Worm (Caenorhabditis elegans): ENCODE data around the gene F55C5.10.
A peak's percentile ranks its signal among the peaks of the same experiment; 100 is the strongest.

Gene F55C5.10

ce11 chrV:12269272-12269767 is 14.0 kb upstream of the F55C5.10 start, which contains the start of gene twk-24:
TSS of gene twk-24 (minus strand) at chrV:12269322.
- TF ChIP-seq dao-5 (tag; optimal IDR thresholded peaks at IDR 0.05) (no peak), W03F9.2 (tag; optimal IDR thresholded peaks at IDR 0.05) (no peak), him-1 (tag; optimal IDR thresholded peaks at IDR 0.05) (no peak)

DNA sequence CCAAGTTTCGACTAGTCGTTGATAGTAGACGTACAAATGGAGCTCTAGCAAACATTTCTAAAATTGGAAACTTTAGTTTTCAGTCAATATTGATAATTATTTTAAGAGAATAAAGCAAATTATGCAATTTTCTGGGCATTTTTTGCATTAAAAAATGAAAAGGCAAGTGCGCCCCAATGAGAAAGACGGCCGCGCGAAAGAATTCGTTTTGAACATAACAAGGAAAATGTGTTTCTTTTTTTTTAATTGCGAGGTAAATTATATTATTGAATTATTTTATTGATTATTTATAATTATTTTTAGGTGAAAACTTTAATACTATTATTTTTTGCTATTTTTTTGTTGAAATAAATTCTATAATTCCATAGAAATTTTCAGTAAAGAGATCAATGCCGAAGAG is 11.8 kb upstream of the F55C5.10 start, which contains the start of the genes tsfm-1 and capg-2:
Gene tsfm-1 (minus strand): TSS at position 57 of the 400 bp plus-strand sequence.
Gene capg-2 (plus strand): TSS at position 379 of the 400 bp plus-strand sequence.
- TF ChIP-seq him-1 (tag; optimal IDR thresholded peaks at IDR 0.05) (no peak), dao-5 (tag; optimal IDR thresholded peaks at IDR 0.05) (no peak), W03F9.2 (tag; optimal IDR thresholded peaks at IDR 0.05) (peak; percentile 19)

DNA sequence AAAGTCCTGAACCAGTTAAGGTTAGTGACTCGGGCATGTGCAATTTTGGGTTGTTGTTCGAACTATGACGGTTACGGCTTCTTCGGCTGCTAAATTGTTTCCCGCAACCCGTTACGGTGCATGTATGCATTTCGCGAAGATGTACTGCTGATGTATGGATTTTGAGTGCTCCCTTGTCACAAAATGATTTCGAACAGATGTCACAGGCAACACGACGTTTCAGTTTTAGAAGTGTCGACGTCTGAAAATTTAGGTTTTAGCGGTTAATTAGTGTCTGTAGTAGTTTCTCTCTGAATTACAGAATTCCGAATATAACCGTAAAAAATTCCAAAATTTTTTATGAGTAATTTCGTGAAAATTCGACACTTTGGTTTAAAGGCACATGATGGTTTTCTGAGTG is 7.6 kb upstream of the F55C5.10 start:
- TF ChIP-seq W03F9.2 (tag; optimal IDR thresholded peaks at IDR 0.05), result no peak
- TF ChIP-seq dao-5 (tag; optimal IDR thresholded peaks at IDR 0.05), result no peak
- no peak for TF ChIP-seq him-1 (tag; optimal IDR thresholded peaks at IDR 0.05)

- TF ChIP-seq dao-5 (tag; optimal IDR thresholded peaks at IDR 0.05) (no peak), him-1 (tag; optimal IDR thresholded peaks at IDR 0.05) (no peak), W03F9.2 (tag; optimal IDR thresholded peaks at IDR 0.05) (no peak)
Observed at ce11 chrV:12276946-12277345, 6.3 kb upstream of the F55C5.10 start, which contains the start of gene bnc-1. TSS of gene bnc-1 (minus strand) at chrV:12277046.

- TF ChIP-seq him-1 (tag; optimal IDR thresholded peaks at IDR 0.05) (no peak), W03F9.2 (tag; optimal IDR thresholded peaks at IDR 0.05) (no peak), dao-5 (tag; optimal IDR thresholded peaks at IDR 0.05) (no peak)
Observed at ce11 chrV:12281508-12281907, 1.8 kb upstream of the F55C5.10 start.

DNA sequence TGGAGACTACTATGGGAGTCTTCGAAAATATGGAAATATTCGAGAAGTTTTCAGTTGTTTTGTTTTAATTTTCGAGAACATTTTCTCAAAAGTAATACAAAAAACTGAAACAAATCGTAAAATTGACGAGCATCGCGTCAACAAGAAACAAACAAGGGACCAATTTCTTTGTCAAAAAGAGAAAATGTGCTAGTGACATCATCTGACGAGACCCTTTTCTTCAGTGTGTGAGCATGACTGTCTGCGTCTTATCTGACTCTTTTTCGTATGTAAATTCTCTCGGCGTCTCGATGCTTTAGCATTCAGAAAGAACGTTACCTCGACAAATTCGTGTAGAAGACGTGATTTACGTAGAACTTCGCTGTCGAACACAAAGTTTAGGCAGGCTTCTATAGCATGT is 4.4 kb downstream of the F55C5.10 start:
- TF ChIP-seq W03F9.2 (tag; optimal IDR thresholded peaks at IDR 0.05), result no peak
- TF ChIP-seq him-1 (tag; optimal IDR thresholded peaks at IDR 0.05), result no peak
- TF ChIP-seq dao-5 (tag; optimal IDR thresholded peaks at IDR 0.05), result no peak

ce11 chrV:12288577-12288976 is 5.3 kb downstream of the F55C5.10 start, which contains the start of gene rskd-1:
TSS of gene rskd-1 (minus strand) at chrV:12288615.
- TF ChIP-seq dao-5 (tag; optimal IDR thresholded peaks at IDR 0.05), result no peak
- no peak for TF ChIP-seq W03F9.2 (tag; optimal IDR thresholded peaks at IDR 0.05)
- TF ChIP-seq him-1 (tag; optimal IDR thresholded peaks at IDR 0.05), result no peak

DNA sequence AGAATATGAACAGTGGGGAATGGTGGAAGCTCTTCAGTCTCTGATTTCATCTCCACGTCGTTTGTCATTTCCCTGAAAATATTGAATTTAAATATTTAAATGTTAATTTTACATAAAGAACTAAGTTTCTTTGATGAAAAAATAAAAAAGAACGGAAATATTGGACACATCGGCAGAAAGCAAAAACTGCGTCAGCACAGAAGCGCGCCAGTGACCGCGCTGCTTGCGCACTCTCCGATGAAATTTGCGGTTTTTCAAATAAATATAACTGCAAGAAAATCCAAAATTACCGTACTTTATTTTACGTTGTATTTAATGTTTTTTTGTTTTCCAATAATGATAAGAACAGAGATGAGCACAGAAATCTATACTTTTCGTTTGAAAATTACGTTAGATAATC is 8.3 kb downstream of the F55C5.10 start, which contains the start of the genes srpa-68 and srh-16:
Gene srpa-68 (minus strand): TSS at position 72 of the 400 bp plus-strand sequence.
Gene srh-16 (plus strand): TSS at position 275 of the 400 bp plus-strand sequence.
- TF ChIP-seq W03F9.2 (tag; optimal IDR thresholded peaks at IDR 0.05), result peak; percentile 92
- peak; percentile 73 for TF ChIP-seq him-1 (tag; optimal IDR thresholded peaks at IDR 0.05)
- no peak for TF ChIP-seq dao-5 (tag; optimal IDR thresholded peaks at IDR 0.05)

- TF ChIP-seq him-1 (tag; optimal IDR thresholded peaks at IDR 0.05), result no peak
- TF ChIP-seq W03F9.2 (tag; optimal IDR thresholded peaks at IDR 0.05), result no peak
- no peak for TF ChIP-seq dao-5 (tag; optimal IDR thresholded peaks at IDR 0.05)
Observed at ce11 chrV:12294091-12294490, 10.8 kb downstream of the F55C5.10 start.

DNA sequence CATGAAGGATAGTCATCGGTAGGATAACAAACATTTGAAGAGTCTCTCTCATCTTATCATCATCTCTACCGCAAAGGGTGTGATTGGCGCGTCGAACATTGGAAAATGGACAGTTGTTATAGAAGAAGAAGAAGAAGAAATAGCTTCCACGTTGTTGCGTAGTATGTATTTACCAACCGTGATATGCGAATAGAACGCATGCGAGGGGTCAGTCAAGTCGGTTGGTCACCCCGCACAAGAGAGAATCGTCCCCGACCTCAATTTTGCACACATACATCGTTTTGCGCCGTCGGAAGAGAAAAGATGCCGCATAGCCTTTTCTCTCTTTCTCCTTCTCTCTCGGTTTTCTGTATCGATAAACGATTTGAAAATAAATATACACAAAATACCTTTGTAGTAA is 11.7 kb downstream of the F55C5.10 start:
- TF ChIP-seq W03F9.2 (tag; optimal IDR thresholded peaks at IDR 0.05) (no peak), dao-5 (tag; optimal IDR thresholded peaks at IDR 0.05) (no peak), him-1 (tag; optimal IDR thresholded peaks at IDR 0.05) (no peak)

- TF ChIP-seq dao-5 (tag; optimal IDR thresholded peaks at IDR 0.05) (no peak), him-1 (tag; optimal IDR thresholded peaks at IDR 0.05) (no peak), W03F9.2 (tag; optimal IDR thresholded peaks at IDR 0.05) (no peak)
Observed at ce11 chrV:12295520-12295919, 12.2 kb downstream of the F55C5.10 start.

- no peak for TF ChIP-seq dao-5 (tag; optimal IDR thresholded peaks at IDR 0.05)
- no peak for TF ChIP-seq W03F9.2 (tag; optimal IDR thresholded peaks at IDR 0.05)
- no peak for TF ChIP-seq him-1 (tag; optimal IDR thresholded peaks at IDR 0.05)
Observed at ce11 chrV:12296122-12296521, 12.8 kb downstream of the F55C5.10 start.

DNA sequence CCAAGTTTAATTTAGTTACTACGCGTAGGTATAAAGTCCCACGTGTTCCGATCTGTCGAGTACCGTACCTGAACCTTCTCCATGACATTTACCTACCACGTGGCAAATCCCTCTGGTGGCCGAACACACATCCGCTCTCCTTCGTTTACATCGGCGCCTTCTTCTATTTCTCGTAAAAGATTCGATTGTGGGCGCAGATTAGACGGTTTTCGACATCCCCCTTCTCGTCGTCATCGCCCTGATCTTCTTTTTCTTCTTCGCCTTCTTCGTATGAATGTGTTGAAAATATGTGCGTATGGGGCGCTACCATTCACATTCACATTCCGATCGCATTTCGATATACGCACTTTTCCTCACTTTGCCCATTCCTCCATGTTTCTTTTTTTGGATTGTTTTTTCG is 13.5 kb downstream of the F55C5.10 start:
- TF ChIP-seq W03F9.2 (tag; optimal IDR thresholded peaks at IDR 0.05), result no peak
- TF ChIP-seq him-1 (tag; optimal IDR thresholded peaks at IDR 0.05), result no peak
- no peak for TF ChIP-seq dao-5 (tag; optimal IDR thresholded peaks at IDR 0.05)

- TF ChIP-seq dao-5 (tag; optimal IDR thresholded peaks at IDR 0.05) (no peak), him-1 (tag; optimal IDR thresholded peaks at IDR 0.05) (no peak), W03F9.2 (tag; optimal IDR thresholded peaks at IDR 0.05) (no peak)
Observed at ce11 chrV:12298184-12298583, 14.9 kb downstream of the F55C5.10 start.

- TF ChIP-seq W03F9.2 (tag; optimal IDR thresholded peaks at IDR 0.05), result no peak
Observed at ce11 chrV:12299244-12299766, 16.0 kb downstream of the F55C5.10 start.

All from whole organism, L4/young adult.